Worm (Caenorhabditis elegans) whole organism, mixed stage, embryonic: ENCODE results near the gene klf-2.

Source experiments
- ces-1 ChIP-seq: fragments of 150-350 bp; optimal IDR thresholded peaks from 2 replicates; lab custom pipeline; 2014; ENCODE audit warnings: missing biosample characterization, missing genetic modification reagents, missing genetic modification characterization
- mab-5 ChIP-seq: fragments of 150-350 bp; optimal IDR thresholded peaks from 2 replicates; lab custom pipeline; 2014; ENCODE audit warnings: missing biosample characterization, missing genetic modification characterization
- mls-2 ChIP-seq: sonication (generic microtip); optimal IDR thresholded peaks from 2 replicates; lab custom pipeline; 2016; ENCODE audit warnings: mild to moderate bottlenecking, missing genetic modification characterization, moderate library complexity, missing compliant biosample characterization
- nhr-28 ChIP-seq: fragments of 150-350 bp; optimal IDR thresholded peaks from 2 replicates; lab custom pipeline; 2014; ENCODE audit warnings: missing biosample characterization, missing genetic modification characterization
- nhr-76 ChIP-seq: sonication (generic microtip); optimal IDR thresholded peaks from 2 replicates; lab custom pipeline; 2017; ENCODE audit warnings: missing biosample characterization, missing genetic modification characterization
- pha-4 ChIP-seq: fragments of 150-350 bp; optimal IDR thresholded peaks from 2 replicates; lab custom pipeline; 2018; ENCODE audit warnings: missing biosample characterization, missing genetic modification reagents, missing genetic modification characterization
- unc-62 ChIP-seq: fragments of 150-350 bp; optimal IDR thresholded peaks from 2 replicates; lab custom pipeline; 2014; ENCODE audit warnings: missing biosample characterization, missing genetic modification reagents, missing genetic modification characterization
- ztf-11 ChIP-seq: fragments of 150-350 bp; optimal IDR thresholded peaks from 2 replicates; lab custom pipeline; 2014; ENCODE audit warnings: missing biosample characterization, missing genetic modification characterization

ce11 chrV:20641896-20642295, 43.6 kb upstream of the klf-2 start, which contains the start of gene srxa-15:
- TF ChIP-seq nhr-76 (no peak), pha-4 (no peak), ces-1 (GFP tag; lab: Kevin White, UChicago) (no peak), nhr-28 (tag; lab: Kevin White, UChicago) (no peak), unc-62 (GFP tag; lab: Kevin White, UChicago) (no peak), mab-5 (tag; lab: Kevin White, UChicago) (no peak), mls-2 (tag; lab: Kevin White, UChicago) (no peak), ztf-11 (no peak)
